Fruit fly (Drosophila melanogaster) whole organism, embryonic: ENCODE data around the gene CG42324.
A peak's percentile ranks its signal among the peaks of the same experiment; 100 is the strongest.

ENCODE experiments used
- Bteb2 ChIP-seq: fragments of 200-800 bp; sonication (Bioruptor generic); optimal IDR thresholded peaks from 2 replicates; lab custom pipeline; 2016; ENCODE audit warnings: missing biosample characterization, missing genetic modification characterization
- CG12104 ChIP-seq: fragments of 200-800 bp; sonication (Bioruptor generic); optimal IDR thresholded peaks from 3 replicates; lab custom pipeline; 2016; ENCODE audit warnings: missing biosample characterization, missing genetic modification characterization
- CG13123 ChIP-seq: fragments of 200-800 bp; sonication (Bioruptor generic); optimal IDR thresholded peaks from 2 replicates; lab custom pipeline; 2016; ENCODE audit warnings: missing biosample characterization, missing genetic modification characterization
- CG13775 ChIP-seq: fragments of 200-800 bp; sonication (Bioruptor generic); optimal IDR thresholded peaks from 3 replicates; lab custom pipeline; 2017; ENCODE audit warnings: missing biosample characterization, mild to moderate bottlenecking, missing genetic modification characterization
- CG14014 ChIP-seq: fragments of 200-800 bp; sonication (Bioruptor generic); IDR thresholded peaks from 2 replicates; pipeline ENCODE4 v1.3.6; 2022; ENCODE audit warnings: missing biosample characterization, missing genetic modification characterization
- CG30403 ChIP-seq: fragments of 200-800 bp; sonication (Bioruptor generic); optimal IDR thresholded peaks from 3 replicates; lab custom pipeline; 2016; ENCODE audit warnings: missing biosample characterization, missing genetic modification characterization
- CG31388 ChIP-seq: fragments of 200-800 bp; sonication (Bioruptor generic); optimal IDR thresholded peaks from 2 replicates; lab custom pipeline; 2016; ENCODE audit warnings: missing biosample characterization, missing genetic modification characterization
- CG32772 ChIP-seq: fragments of 200-800 bp; sonication (Bioruptor generic); IDR thresholded peaks from 2 replicates; pipeline ENCODE4 v1.3.6; 2022; ENCODE audit warnings: missing biosample characterization, missing genetic modification characterization
- CG33557 ChIP-seq: fragments of 200-800 bp; sonication (Bioruptor generic); optimal IDR thresholded peaks from 2 replicates; lab custom pipeline; 2019; ENCODE audit warnings: missing biosample characterization, mild to moderate bottlenecking, missing genetic modification characterization, moderate library complexity
- CG34224 ChIP-seq: fragments of 200-800 bp; sonication (Bioruptor generic); IDR thresholded peaks from 3 replicates; pipeline ENCODE4 v1.3.6; 2022; ENCODE audit warnings: missing biosample characterization, missing genetic modification characterization; ENCODE audit not compliant: partially characterized antibody
- CG4328 ChIP-seq: fragments of 200-800 bp; sonication (Bioruptor generic); optimal IDR thresholded peaks from 3 replicates; lab custom pipeline; 2017; ENCODE audit warnings: missing biosample characterization, missing genetic modification reagents, missing genetic modification characterization
- CG43689 ChIP-seq: fragments of 200-800 bp; sonication (Bioruptor generic); IDR thresholded peaks from 2 replicates; pipeline ENCODE4 v1.3.6; 2022; ENCODE audit warnings: missing biosample characterization, missing genetic modification characterization
- CG7928 ChIP-seq: fragments of 200-800 bp; sonication (Bioruptor generic); optimal IDR thresholded peaks from 2 replicates; lab custom pipeline; 2017; ENCODE audit warnings: missing biosample characterization, mild to moderate bottlenecking, missing genetic modification characterization
- CG7963 ChIP-seq: fragments of 200-800 bp; sonication (Bioruptor generic); IDR thresholded peaks from 3 replicates; pipeline ENCODE4 v1.3.6; 2022; ENCODE audit warnings: missing biosample characterization, missing genetic modification characterization; ENCODE audit not compliant: partially characterized antibody
- Drgx ChIP-seq: fragments of 200-800 bp; sonication (Bioruptor generic); IDR thresholded peaks from 2 replicates; pipeline ENCODE4 v1.3.6; 2022; ENCODE audit warnings: missing biosample characterization, missing genetic modification characterization
- Jarid2 ChIP-seq: fragments of 200-800 bp; sonication (Bioruptor generic); optimal IDR thresholded peaks from 3 replicates; lab custom pipeline; 2017; ENCODE audit warnings: mild to moderate bottlenecking, missing biosample characterization, missing genetic modification reagents, missing genetic modification characterization
- Med ChIP-seq: fragments of 200-800 bp; sonication (Bioruptor generic); peaks from one replicate; lab custom pipeline; 2016; ENCODE audit warnings: missing biosample characterization, missing genetic modification characterization, mild to moderate bottlenecking, inconsistent platforms, moderate library complexity
- Ptx1 ChIP-seq: fragments of 200-800 bp; sonication (Bioruptor generic); IDR thresholded peaks from 2 replicates; pipeline ENCODE4 v1.3.6; 2022; ENCODE audit warnings: missing biosample characterization, missing genetic modification characterization
- Rx ChIP-seq: fragments of 200-800 bp; sonication (Bioruptor generic); IDR thresholded peaks from 2 replicates; pipeline ENCODE4 v1.3.6; 2022; ENCODE audit warnings: missing biosample characterization, missing genetic modification characterization
- Stat92E ChIP-seq, 3 experiments: fragments of >200 bp in 2 of 3; fragments of 200-800 bp in 1 of 3; sonication (Bioruptor generic) in 1 of 3; optimal IDR thresholded peaks; 2 replicates each; lab custom pipeline; 2017 to 2019; ENCODE audit warnings: missing biosample characterization in 3 of 3, missing genetic modification characterization in 3 of 3, mild to moderate bottlenecking in 1 of 3, moderate library complexity in 1 of 3
- Trl ChIP-seq, 3 experiments: fragments of >200 bp in 2 of 3; fragments of 200-800 bp in 1 of 3; sonication (Bioruptor generic) in 1 of 3; optimal IDR thresholded peaks; 2 replicates in 1 of 3; 3 replicates in 2 of 3; lab custom pipeline; 2016 to 2017; ENCODE audit warnings: missing biosample characterization in 1 of 3, missing genetic modification characterization in 1 of 3
- aop ChIP-seq: fragments of 200-800 bp; sonication (Bioruptor generic); IDR thresholded peaks from 2 replicates; pipeline ENCODE4 v1.3.6; 2022; ENCODE audit warnings: missing biosample characterization, missing genetic modification characterization
- caup ChIP-seq: fragments of 200-800 bp; sonication (Bioruptor generic); optimal IDR thresholded peaks from 3 replicates; lab custom pipeline; 2017; ENCODE audit warnings: missing biosample characterization, mild to moderate bottlenecking, missing genetic modification characterization, moderate library complexity; ENCODE audit not compliant: severe bottlenecking
- dati ChIP-seq: fragments of 200-800 bp; sonication (Bioruptor generic); IDR thresholded peaks from 2 replicates; pipeline ENCODE4 v1.3.6; 2022; ENCODE audit warnings: missing biosample characterization, missing genetic modification characterization
- fu2 ChIP-seq: fragments of 200-800 bp; sonication (Bioruptor generic); optimal IDR thresholded peaks from 2 replicates; lab custom pipeline; 2016; ENCODE audit warnings: missing biosample characterization, missing genetic modification characterization
- ken ChIP-seq: fragments of 200-800 bp; sonication (Bioruptor generic); IDR thresholded peaks from 3 replicates; pipeline ENCODE4 v1.3.6; 2022; ENCODE audit warnings: missing biosample characterization, missing genetic modification characterization
- lola ChIP-seq, 3 experiments: fragments of >200 bp in 2 of 3; fragments of 200-800 bp in 1 of 3; sonication (Bioruptor generic) in 1 of 3; optimal IDR thresholded peaks; 2 replicates each; lab custom pipeline; 2017 to 2019; ENCODE audit warnings: missing biosample characterization in 3 of 3, missing genetic modification characterization in 3 of 3, mild to moderate bottlenecking in 1 of 3, moderate library complexity in 1 of 3
- luna ChIP-seq: fragments of 200-800 bp; sonication (Bioruptor generic); optimal IDR thresholded peaks from 2 replicates; lab custom pipeline; 2016; ENCODE audit warnings: missing biosample characterization, missing genetic modification characterization
- maf-S ChIP-seq: fragments of 200-800 bp; sonication (Bioruptor generic); optimal IDR thresholded peaks from 2 replicates; lab custom pipeline; 2016; ENCODE audit warnings: missing biosample characterization, missing genetic modification characterization
- mld ChIP-seq: fragments of 200-800 bp; sonication (Bioruptor generic); IDR thresholded peaks from 3 replicates; pipeline ENCODE4 v1.3.6; 2022; ENCODE audit warnings: missing biosample characterization, missing genetic modification characterization; ENCODE audit not compliant: partially characterized antibody
- sima ChIP-seq: fragments of 200-800 bp; sonication (Bioruptor generic); optimal IDR thresholded peaks from 2 replicates; lab custom pipeline; 2016; ENCODE audit warnings: missing biosample characterization, missing genetic modification characterization
- sisA ChIP-seq: fragments of 200-800 bp; sonication (Bioruptor generic); IDR thresholded peaks from 2 replicates; pipeline ENCODE4 v1.3.6; 2022; ENCODE audit warnings: missing biosample characterization, missing genetic modification characterization
- slou ChIP-seq: fragments of 200-800 bp; sonication (Bioruptor generic); optimal IDR thresholded peaks from 3 replicates; lab custom pipeline; 2016; ENCODE audit warnings: missing biosample characterization, missing genetic modification characterization
- stwl ChIP-seq: fragments of 200-800 bp; sonication (Bioruptor generic); optimal IDR thresholded peaks from 3 replicates; lab custom pipeline; 2018; ENCODE audit warnings: missing biosample characterization, mild to moderate bottlenecking, missing genetic modification characterization, moderate library complexity
- sug ChIP-seq: fragments of 200-800 bp; optimal IDR thresholded peaks from 2 replicates; lab custom pipeline; 2019; ENCODE audit warnings: missing biosample characterization, mild to moderate bottlenecking, missing genetic modification characterization, moderate library complexity
- tgo ChIP-seq: fragments of 200-800 bp; sonication (Bioruptor generic); IDR thresholded peaks from 3 replicates; pipeline ENCODE4 v1.3.6; 2022; ENCODE audit warnings: missing biosample characterization, missing genetic modification characterization
- tna ChIP-seq: fragments of 200-800 bp; sonication (Bioruptor generic); IDR thresholded peaks from 2 replicates; pipeline ENCODE4 v1.3.6; 2022; ENCODE audit warnings: missing biosample characterization, missing genetic modification characterization; ENCODE audit not compliant: partially characterized antibody
- trh ChIP-seq: fragments of 200-800 bp; sonication (Bioruptor generic); optimal IDR thresholded peaks from 2 replicates; lab custom pipeline; 2016; ENCODE audit warnings: missing biosample characterization, missing genetic modification characterization
- tup ChIP-seq: fragments of 200-800 bp; sonication (Bioruptor generic); optimal IDR thresholded peaks from 2 replicates; lab custom pipeline; 2016; ENCODE audit warnings: missing biosample characterization, mild to moderate bottlenecking, missing genetic modification characterization, moderate library complexity
- usp ChIP-seq: fragments of >200 bp; optimal IDR thresholded peaks from 2 replicates; lab custom pipeline; 2017; ENCODE audit warnings: missing biosample characterization, missing genetic modification characterization
- wek ChIP-seq: fragments of 200-800 bp; sonication (Bioruptor generic); optimal IDR thresholded peaks from 3 replicates; lab custom pipeline; 2018; ENCODE audit warnings: missing biosample characterization, mild to moderate bottlenecking, missing genetic modification characterization, moderate library complexity

The CG42324 gene

DNA sequence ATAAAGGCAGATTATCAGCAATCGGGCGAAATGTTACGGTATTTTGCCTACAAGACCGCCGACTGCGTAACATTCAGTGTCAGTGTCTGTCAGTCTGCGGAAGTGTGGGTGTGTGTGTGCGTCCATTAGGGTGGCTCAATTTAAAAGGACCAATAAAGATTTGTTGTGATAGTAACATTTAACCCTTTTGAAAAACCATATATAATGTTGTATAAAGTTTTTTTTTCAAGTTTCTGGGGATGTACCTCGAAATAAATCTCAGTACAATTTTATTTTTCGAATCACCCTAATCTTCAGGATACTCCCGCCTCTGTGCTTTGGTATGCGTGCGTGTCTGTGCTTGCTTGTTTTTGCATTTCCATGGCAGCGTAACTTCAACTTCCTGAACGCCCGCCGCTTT is 539 bp downstream of the CG42324 start (continued):
- peak; percentile 63 for TF ChIP-seq CG4328 (GFP tag; lab: Kevin White, UChicago)
- TF ChIP-seq CG34224 (GFP tag; lab: Robert Waterston, UW) = no peak
- peak; percentile 58 for TF ChIP-seq Ptx1 (GFP tag; lab: Robert Waterston, UW)
- no peak for TF ChIP-seq trh (GFP tag; lab: Kevin White, UChicago)
- 0 out of 2 replicates have a peak, but pooled peaks have one; percentile 11 for TF ChIP-seq CG32772 (GFP tag; lab: Robert Waterston, UW)
- peak; percentile 63 for TF ChIP-seq fu2 (GFP tag; lab: Kevin White, UChicago)
- peak; percentile 19 for TF ChIP-seq Jarid2
- no peak for TF ChIP-seq Stat92E (GFP tag; optimal IDR thresholded peaks at IDR 0.05; lab: Kevin White, UChicago)
- TF ChIP-seq slou (GFP tag; lab: Kevin White, UChicago) = no peak
- no peak for TF ChIP-seq dati
- no peak for TF ChIP-seq stwl (tag; lab: Kevin White, UChicago)
- TF ChIP-seq ken (GFP tag; lab: Robert Waterston, UW) = peak; percentile 62; the same call in 2 of the 3 replicates
- TF ChIP-seq mld (GFP tag; lab: Robert Waterston, UW) = no peak
- TF ChIP-seq luna (GFP tag; lab: Kevin White, UChicago) = peak; percentile 27
- peak; percentile 47; the same call in 1 of the 2 replicates for TF ChIP-seq CG43689 (GFP tag; lab: Robert Waterston, UW)
- no peak for TF ChIP-seq CG13123 (GFP tag; lab: Kevin White, UChicago)
- TF ChIP-seq CG7963 (GFP tag; lab: Robert Waterston, UW) = no peak
- no peak for TF ChIP-seq aop (GFP tag; lab: Robert Waterston, UW)
- TF ChIP-seq Trl (optimal IDR thresholded peaks at IDR 0.05; lab: Kevin White, UChicago) = no peak
- TF ChIP-seq Trl (GFP tag; optimal IDR thresholded peaks at IDR 0.05; lab: Kevin White, UChicago) = peak; percentile 44
- TF ChIP-seq CG31388 (GFP tag; lab: Kevin White, UChicago) = no peak
- TF ChIP-seq Med (GFP tag; lab: Kevin White, UChicago) = peak; percentile 96
- peak; percentile 69 for TF ChIP-seq Rx (GFP tag; lab: Robert Waterston, UW)
- TF ChIP-seq wek (GFP tag; lab: Kevin White, UChicago) = peak; percentile 16
- peak; percentile 21 for TF ChIP-seq CG12104 (GFP tag; lab: Kevin White, UChicago)
- no peak for TF ChIP-seq sima
- TF ChIP-seq Drgx (GFP tag; lab: Robert Waterston, UW) = no peak; the same call in 1 of the 2 replicates
- TF ChIP-seq lola (GFP tag; optimal IDR thresholded peaks at IDR 0.05; lab: Kevin White, UChicago) = peak in 1 of 3 experiments; percentile 2
- TF ChIP-seq CG33557 = no peak
- TF ChIP-seq caup (GFP tag; lab: Kevin White, UChicago) = peak; percentile 89
- peak; percentile 25; the same call in 1 of the 3 replicates for TF ChIP-seq tgo
- no peak for TF ChIP-seq tna
- TF ChIP-seq CG30403 = peak; percentile 64
- peak; percentile 34 for TF ChIP-seq maf-S (GFP tag; lab: Kevin White, UChicago)
- TF ChIP-seq CG14014 (GFP tag; lab: Robert Waterston, UW) = peak; percentile 86
- peak; percentile 14 for TF ChIP-seq tup (GFP tag; lab: Kevin White, UChicago)
- peak; percentile 56 for TF ChIP-seq Bteb2 (GFP tag; lab: Kevin White, UChicago)
- peak; percentile 39; the same call in 1 of the 2 replicates for TF ChIP-seq sisA (GFP tag; lab: Robert Waterston, UW)
- TF ChIP-seq CG13775 = peak; percentile 47
- peak; percentile 73 for TF ChIP-seq sug (tag; lab: Kevin White, UChicago)
- TF ChIP-seq CG7928 (GFP tag; lab: Kevin White, UChicago) = peak; percentile 36
- TF ChIP-seq usp (GFP tag; lab: Kevin White, UChicago) = no peak
